Worm (Caenorhabditis elegans) whole organism, young adult: ENCODE results near the gene abu-9.

Source experiments
- D2030.7 ChIP-seq: fragments of 200-800 bp; sonication (Bioruptor generic); IDR thresholded peaks from 2 replicates; pipeline ENCODE4 v1.3.6; 2022; ENCODE audit warnings: missing genetic modification reagents, missing genetic modification characterization, missing compliant biosample characterization
- F23B12.7 ChIP-seq: sonication (generic microtip); optimal IDR thresholded peaks from 2 replicates; lab custom pipeline; 2017; ENCODE audit warnings: missing genetic modification characterization, mild to moderate bottlenecking, missing compliant biosample characterization, antibody characterized with exemption, moderate library complexity; ENCODE audit not compliant: insufficient read depth
- F37B4.10 ChIP-seq: fragments of 200-800 bp; sonication (Bioruptor generic); IDR thresholded peaks from 2 replicates; pipeline ENCODE4 v1.3.6; 2022; ENCODE audit warnings: missing genetic modification characterization, missing compliant biosample characterization
- F57C9.4 ChIP-seq: sonication (generic microtip); optimal IDR thresholded peaks from 2 replicates; lab custom pipeline; 2017; ENCODE audit warnings: mild to moderate bottlenecking, missing genetic modification characterization, missing compliant biosample characterization
- Y53F4B.3 ChIP-seq: fragments of 200-800 bp; sonication (Bioruptor generic); IDR thresholded peaks from 2 replicates; pipeline ENCODE4 v1.3.6; 2022; ENCODE audit warnings: missing genetic modification reagents, missing genetic modification characterization, missing compliant biosample characterization
- akir-1 ChIP-seq: fragments of 200-800 bp; sonication (Bioruptor generic); optimal IDR thresholded peaks from 2 replicates; lab custom pipeline; 2018; ENCODE audit warnings: mild to moderate bottlenecking, missing genetic modification characterization, moderate library complexity, missing compliant biosample characterization
- ama-1 ChIP-seq, 3 experiments: fragments of 150-350 bp in 1 of 3; sonication (generic microtip) in 2 of 3; optimal IDR thresholded peaks; 2 replicates each; lab custom pipeline; 2014 to 2018; ENCODE audit warnings: missing biosample characterization in 2 of 3, missing genetic modification characterization in 2 of 3, missing genetic modification reagents in 2 of 3
- aptf-2 ChIP-seq: fragments of 200-800 bp; sonication (Bioruptor generic); conservative IDR thresholded peaks from 2 replicates; pipeline ENCODE4 v1.3.6; 2022; ENCODE audit warnings: missing genetic modification reagents, missing genetic modification characterization, missing compliant biosample characterization
- attf-6 ChIP-seq: fragments of 200-800 bp; sonication (Bioruptor generic); IDR thresholded peaks from 2 replicates; pipeline ENCODE4 v1.3.6; 2022; ENCODE audit warnings: missing genetic modification reagents, missing genetic modification characterization, missing compliant biosample characterization
- bed-1 ChIP-seq: fragments of 200-800 bp; sonication (Bioruptor generic); IDR thresholded peaks from 2 replicates; pipeline ENCODE4 v1.3.6; 2022; ENCODE audit warnings: missing genetic modification reagents, missing genetic modification characterization, missing compliant biosample characterization
- bed-2 ChIP-seq: fragments of 200-800 bp; sonication (Bioruptor generic); IDR thresholded peaks from 2 replicates; pipeline ENCODE4 v1.3.6; 2022; ENCODE audit warnings: missing genetic modification reagents, missing genetic modification characterization, missing compliant biosample characterization
- cebp-1 ChIP-seq, 2 experiments: fragments of 200-800 bp in 1 of 2; sonication (Bioruptor generic) in 1 of 2; sonication (generic microtip) in 1 of 2; IDR thresholded peaks in 1 of 2; optimal IDR thresholded peaks in 1 of 2; 2 replicates each; pipeline versions ENCODE4 v1.3.6 to Lab custom; 2017 to 2022; ENCODE audit warnings: missing compliant biosample characterization in 2 of 2, missing genetic modification characterization in 2 of 2, mild to moderate bottlenecking in 1 of 2, missing genetic modification reagents in 1 of 2, moderate library complexity in 1 of 2
- egl-18 ChIP-seq: fragments of 200-800 bp; sonication (Bioruptor generic); IDR thresholded peaks from 2 replicates; pipeline ENCODE4 v1.3.6; 2022; ENCODE audit warnings: missing genetic modification reagents, missing genetic modification characterization, missing compliant biosample characterization
- him-1 ChIP-seq: sonication (generic microtip); optimal IDR thresholded peaks from 2 replicates; lab custom pipeline; 2016; ENCODE audit warnings: missing genotype, missing genetic modification reagents, missing genetic modification characterization, missing compliant biosample characterization
- hlh-26 ChIP-seq: fragments of 200-800 bp; sonication (Bioruptor generic); conservative IDR thresholded peaks from 2 replicates; pipeline ENCODE4 v1.3.6; 2022; ENCODE audit warnings: missing genetic modification reagents, missing genetic modification characterization, missing compliant biosample characterization
- hmg-1.2 ChIP-seq: fragments of 200-800 bp; sonication (Bioruptor generic); IDR thresholded peaks from 2 replicates; pipeline ENCODE4 v1.3.6; 2022; ENCODE audit warnings: missing genetic modification reagents, missing genetic modification characterization, missing compliant biosample characterization
- hmg-20 ChIP-seq: fragments of 200-800 bp; sonication (Bioruptor generic); IDR thresholded peaks from 2 replicates; pipeline ENCODE4 v1.3.6; 2022; ENCODE audit warnings: missing genetic modification reagents, missing genetic modification characterization, missing compliant biosample characterization
- hrde-1 ChIP-seq: sonication (generic microtip); optimal IDR thresholded peaks from 2 replicates; lab custom pipeline; 2016; ENCODE audit warnings: missing genetic modification characterization, mild to moderate bottlenecking, missing compliant biosample characterization, moderate library complexity, missing genotype, missing genetic modification reagents, borderline replicate concordance
- lag-1 ChIP-seq: fragments of 200-800 bp; sonication (Bioruptor generic); IDR thresholded peaks from 2 replicates; pipeline ENCODE4 v1.3.6; 2022; ENCODE audit warnings: missing genetic modification reagents, missing genetic modification characterization, missing compliant biosample characterization
- let-526 ChIP-seq: fragments of 200-800 bp; sonication (Bioruptor generic); IDR thresholded peaks from 2 replicates; pipeline ENCODE4 v1.3.6; 2022; ENCODE audit warnings: missing genetic modification reagents, missing genetic modification characterization, missing compliant biosample characterization
- lin-26 ChIP-seq: fragments of 200-800 bp; sonication (Bioruptor generic); IDR thresholded peaks from 2 replicates; pipeline ENCODE4 v1.3.6; 2022; ENCODE audit warnings: missing genetic modification reagents, missing genetic modification characterization, missing compliant biosample characterization
- lin-35 ChIP-seq, 3 experiments: fragments of 150-350 bp in 2 of 3; sonication (generic microtip) in 1 of 3; optimal IDR thresholded peaks; 2 replicates each; lab custom pipeline; 2014 to 2018; ENCODE audit warnings: missing biosample characterization in 3 of 3, missing genetic modification characterization in 3 of 3, missing genetic modification reagents in 3 of 3
- madf-8 ChIP-seq: fragments of 200-800 bp; sonication (Bioruptor generic); conservative IDR thresholded peaks from 2 replicates; pipeline ENCODE4 v1.3.6; 2022; ENCODE audit warnings: missing genetic modification reagents, missing genetic modification characterization, missing compliant biosample characterization
- mcd-1 ChIP-seq: fragments of 200-800 bp; sonication (Bioruptor generic); IDR thresholded peaks from 2 replicates; pipeline ENCODE4 v1.3.6; 2022; ENCODE audit warnings: missing genetic modification reagents, missing genetic modification characterization, missing compliant biosample characterization
- mel-28 ChIP-seq: sonication (generic microtip); optimal IDR thresholded peaks from 2 replicates; lab custom pipeline; 2016; ENCODE audit warnings: borderline replicate concordance, mild to moderate bottlenecking, missing genetic modification characterization, missing compliant biosample characterization
- nfya-1 ChIP-seq: sonication (generic microtip); optimal IDR thresholded peaks from 2 replicates; lab custom pipeline; 2017; ENCODE audit warnings: antibody characterized with exemption, missing compliant biosample characterization, missing genetic modification characterization, borderline replicate concordance; ENCODE audit not compliant: insufficient read depth
- nhr-80 ChIP-seq: sonication (generic microtip); optimal IDR thresholded peaks from 2 replicates; lab custom pipeline; 2016; ENCODE audit warnings: missing genetic modification characterization, missing compliant biosample characterization
- nhr-90 ChIP-seq: sonication (generic microtip); optimal IDR thresholded peaks from 2 replicates; lab custom pipeline; 2016; ENCODE audit warnings: missing genotype, mild to moderate bottlenecking, missing genetic modification characterization, missing compliant biosample characterization
- sea-2 ChIP-seq: fragments of 200-800 bp; sonication (Bioruptor generic); IDR thresholded peaks from 2 replicates; pipeline ENCODE4 v1.3.6; 2022; ENCODE audit warnings: missing genetic modification characterization, missing compliant biosample characterization
- somi-1 ChIP-seq: fragments of 200-800 bp; sonication (Bioruptor generic); optimal IDR thresholded peaks from 2 replicates; lab custom pipeline; 2018; ENCODE audit warnings: mild to moderate bottlenecking, missing genetic modification characterization, missing compliant biosample characterization
- ztf-25 ChIP-seq: fragments of 200-800 bp; sonication (Bioruptor generic); IDR thresholded peaks from 2 replicates; pipeline ENCODE4 v1.3.6; 2022; ENCODE audit warnings: missing genetic modification reagents, missing genetic modification characterization, missing compliant biosample characterization
- ztf-26 ChIP-seq: sonication (generic microtip); optimal IDR thresholded peaks from 2 replicates; lab custom pipeline; 2017; ENCODE audit warnings: missing genetic modification characterization, missing compliant biosample characterization
- ztf-3 ChIP-seq: fragments of 200-800 bp; sonication (Bioruptor generic); optimal IDR thresholded peaks from 2 replicates; lab custom pipeline; 2018; ENCODE audit warnings: mild to moderate bottlenecking, missing genetic modification characterization, missing compliant biosample characterization
- ztf-6 ChIP-seq: fragments of 200-800 bp; sonication (Bioruptor generic); IDR thresholded peaks from 2 replicates; pipeline ENCODE4 v1.3.6; 2022; ENCODE audit warnings: missing genetic modification reagents, missing genetic modification characterization, missing compliant biosample characterization

abu-9 gene

ce11 chrX:8341675-8342074 is 19.8 kb downstream of the abu-9 start, which contains the start of gene F55E10.1:
Gene F55E10.1, plus strand, starts transcription at chrX:8341975.
- TF ChIP-seq ztf-25 (no peak), F37B4.10 (GFP tag; lab: Robert Waterston, UW) (no peak), F23B12.7 (no peak), aptf-2 (GFP tag; lab: Robert Waterston, UW) (no peak), nfya-1 (tag; lab: Kevin White, UChicago) (no peak), madf-8 (no peak), hmg-20 (GFP tag; lab: Robert Waterston, UW) (no peak), mcd-1 (GFP tag; lab: Robert Waterston, UW) (no peak), egl-18 (GFP tag; lab: Robert Waterston, UW) (no peak), Y53F4B.3 (GFP tag; lab: Robert Waterston, UW) (no peak), F57C9.4 (tag; lab: Kevin White, UChicago) (no peak), mel-28 (tag; lab: Kevin White, UChicago) (no peak), lag-1 (GFP tag; lab: Robert Waterston, UW) (no peak), ztf-26 (tag; lab: Kevin White, UChicago) (no peak), ztf-3 (no peak), ztf-6 (GFP tag; lab: Robert Waterston, UW) (no peak), lin-26 (GFP tag; lab: Robert Waterston, UW) (no peak)
- TF ChIP-seq, all 124 proteins: peak for 0

DNA sequence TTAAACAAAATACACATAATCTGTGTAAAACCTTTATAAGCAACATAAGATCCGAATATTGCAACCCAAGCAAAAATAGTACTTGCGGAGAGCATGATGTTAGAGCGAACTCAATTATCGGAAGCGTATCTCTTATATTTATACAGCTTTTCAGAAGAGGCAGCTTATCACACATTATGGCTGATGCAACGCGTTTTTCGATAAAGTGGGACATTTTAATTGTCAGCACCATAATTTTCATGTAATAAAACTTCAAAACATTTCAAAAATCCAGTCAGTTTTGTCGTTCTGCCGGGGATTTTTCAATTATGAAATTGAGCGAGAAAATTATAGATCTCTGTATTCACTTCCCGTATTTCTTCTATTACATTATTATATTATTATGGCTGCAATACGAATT is 24.3 kb downstream of the abu-9 start, which contains the start of gene drd-5:
Gene drd-5, minus strand, starts transcription at position 101 of the 400 bp plus-strand sequence.
- TF ChIP-seq hrde-1 (no peak), ztf-25 (no peak), attf-6 (GFP tag; lab: Robert Waterston, UW) (no peak), hlh-26 (no peak), lin-26 (GFP tag; lab: Robert Waterston, UW) (no peak), him-1 (no peak), nhr-80 (tag; lab: Kevin White, UChicago) (no peak)

DNA sequence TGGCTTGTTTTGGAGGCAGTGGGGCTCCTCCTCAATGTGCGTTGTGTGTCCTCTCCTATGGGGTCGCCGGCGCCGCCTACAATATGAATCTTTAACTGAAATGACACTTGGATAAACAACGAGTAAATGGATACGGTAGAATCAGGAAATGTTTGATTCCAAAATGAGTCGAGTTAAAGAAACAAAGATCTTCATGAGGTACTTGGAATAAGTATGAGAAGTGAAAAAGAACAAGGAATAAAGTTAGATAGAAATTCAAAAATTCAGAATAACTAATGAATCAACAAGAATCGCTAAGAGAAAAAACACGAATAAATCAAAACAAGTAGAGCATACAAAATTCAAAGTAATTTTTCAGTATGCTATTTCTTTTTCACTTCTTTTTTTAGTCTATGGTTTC is 29.1 kb downstream of the abu-9 start, which contains the start of gene npr-28:
Gene npr-28, minus strand, starts transcription at position 101 of the 400 bp plus-strand sequence.
- TF ChIP-seq ztf-25 (no peak), let-526 (GFP tag; lab: Robert Waterston, UW) (0 out of 2 replicates have a peak, but pooled peaks have one; percentile 25)
- TF ChIP-seq, all 124 proteins: peak for 1

DNA sequence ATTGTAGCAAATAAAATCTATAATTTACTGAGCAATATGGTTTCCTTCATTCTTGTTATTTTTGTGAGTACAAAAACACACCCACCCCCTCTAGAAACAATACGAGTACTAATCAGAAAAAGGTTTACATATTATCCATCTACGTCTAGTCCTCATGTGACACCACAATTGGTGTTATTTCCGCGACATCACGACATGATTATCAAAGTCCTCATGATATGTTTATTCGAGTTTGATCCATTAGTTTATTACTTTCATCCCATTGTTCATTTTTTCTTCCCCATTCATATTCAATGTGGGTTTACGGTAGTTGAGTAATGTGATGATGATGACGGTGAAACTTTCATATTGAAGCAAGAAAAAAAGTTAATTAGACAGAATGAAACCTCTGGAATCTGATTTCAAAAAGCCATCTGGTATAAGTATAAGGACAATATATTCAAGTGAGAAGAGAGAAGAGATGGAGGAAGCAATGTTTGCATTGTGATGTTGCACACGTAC is 32.4 kb downstream of the abu-9 start:
- TF ChIP-seq lin-35 (GFP tag; optimal IDR thresholded peaks at IDR 0.05; lab: Kevin White, UChicago) (no peak), akir-1 (GFP tag; lab: Kevin White, UChicago) (no peak), D2030.7 (GFP tag; lab: Robert Waterston, UW) (no peak), ama-1 (optimal IDR thresholded peaks at IDR 0.05; lab: Kevin White, UChicago) (no peak), ama-1 (GFP tag; optimal IDR thresholded peaks at IDR 0.05; lab: Kevin White, UChicago) (no peak), bed-2 (GFP tag; lab: Robert Waterston, UW) (no peak), F57C9.4 (tag; lab: Kevin White, UChicago) (no peak), hmg-1.2 (no peak), bed-1 (GFP tag; lab: Robert Waterston, UW) (no peak), mcd-1 (GFP tag; lab: Robert Waterston, UW) (no peak), somi-1 (no peak), him-1 (no peak)

DNA sequence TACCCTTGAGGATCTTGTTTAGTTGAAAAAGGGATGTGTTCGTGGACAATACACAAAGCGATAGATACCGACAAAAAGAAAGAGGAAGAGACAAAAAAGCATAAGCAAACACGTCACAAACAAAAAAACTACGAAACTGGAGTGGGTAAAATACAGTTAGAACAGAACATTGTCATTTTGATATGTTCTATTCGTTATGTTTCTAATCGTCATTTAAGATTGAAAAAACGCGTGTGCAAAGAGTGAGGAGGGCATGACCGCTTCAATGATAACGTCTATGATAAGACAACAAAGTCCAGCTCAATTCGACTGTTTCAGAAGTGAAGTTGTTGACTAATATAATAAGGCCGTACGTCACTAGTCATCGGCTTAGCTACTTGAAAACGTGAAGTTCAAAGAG is 33.4 kb downstream of the abu-9 start:
- TF ChIP-seq nhr-90 (tag; lab: Kevin White, UChicago) (peak; percentile 9), sea-2 (no peak), nhr-80 (tag; lab: Kevin White, UChicago) (peak; percentile 94), cebp-1 (GFP tag; IDR thresholded peaks at IDR 0.05; lab: Robert Waterston, UW) (no peak), cebp-1 (tag; optimal IDR thresholded peaks at IDR 0.05; lab: Kevin White, UChicago) (no peak)
